Worm (Caenorhabditis elegans) whole organism, late embryonic: ENCODE results near the gene T04C10.3.

Experiments used
- C08G9.2 ChIP-seq: sonication (generic microtip); optimal IDR thresholded peaks from 2 replicates; lab custom pipeline; 2016; ENCODE audit warnings: mild to moderate bottlenecking, missing genetic modification characterization, moderate library complexity, missing compliant biosample characterization
- C38D4.7 ChIP-seq: fragments of 200-800 bp; sonication (Bioruptor generic); optimal IDR thresholded peaks from 2 replicates; lab custom pipeline; 2018; ENCODE audit warnings: mild to moderate bottlenecking, missing genetic modification characterization, moderate library complexity, missing compliant biosample characterization
- Y22D7AL.16 ChIP-seq: sonication (generic microtip); optimal IDR thresholded peaks from 2 replicates; lab custom pipeline; 2016; ENCODE audit warnings: missing genetic modification characterization, missing compliant biosample characterization
- ahr-1 ChIP-seq: sonication (generic microtip); optimal IDR thresholded peaks from 2 replicates; lab custom pipeline; 2016; ENCODE audit warnings: missing genetic modification characterization, missing compliant biosample characterization
- ama-1 ChIP-seq: fragments of 150-350 bp; optimal IDR thresholded peaks from 2 replicates; lab custom pipeline; 2014
- ceh-2 ChIP-seq: sonication (generic microtip); optimal IDR thresholded peaks from 2 replicates; lab custom pipeline; 2016; ENCODE audit warnings: missing genotype, missing genetic modification characterization, missing compliant biosample characterization
- ceh-30 ChIP-seq: fragments of 150-350 bp; optimal IDR thresholded peaks from 2 replicates; lab custom pipeline; 2014; ENCODE audit warnings: missing biosample characterization, missing genetic modification characterization
- ceh-31 ChIP-seq: sonication (generic microtip); optimal IDR thresholded peaks from 2 replicates; lab custom pipeline; 2016; ENCODE audit warnings: missing genetic modification characterization, missing compliant biosample characterization
- ceh-34 ChIP-seq: sonication (generic microtip); optimal IDR thresholded peaks from 2 replicates; lab custom pipeline; 2016; ENCODE audit warnings: mild to moderate bottlenecking, missing genetic modification characterization, missing compliant biosample characterization
- ceh-48 ChIP-seq: sonication (generic microtip); optimal IDR thresholded peaks from 2 replicates; lab custom pipeline; 2016; ENCODE audit warnings: missing genetic modification characterization, inconsistent platforms, missing compliant biosample characterization
- ceh-9 ChIP-seq: sonication (generic microtip); optimal IDR thresholded peaks from 2 replicates; lab custom pipeline; 2016; ENCODE audit warnings: mild to moderate bottlenecking, missing genetic modification characterization, inconsistent platforms, missing compliant biosample characterization
- che-1 ChIP-seq: sonication (generic microtip); optimal IDR thresholded peaks from 2 replicates; lab custom pipeline; 2016; ENCODE audit warnings: mild to moderate bottlenecking, missing genetic modification characterization, missing compliant biosample characterization
- dmd-4 ChIP-seq: sonication (generic microtip); optimal IDR thresholded peaks from 2 replicates; lab custom pipeline; 2016; ENCODE audit warnings: borderline replicate concordance, missing genetic modification characterization, missing compliant biosample characterization
- elt-2 ChIP-seq: sonication (generic microtip); optimal IDR thresholded peaks from 2 replicates; lab custom pipeline; 2016; ENCODE audit warnings: missing genetic modification reagents, missing genetic modification characterization, missing compliant biosample characterization
- elt-4 ChIP-seq: sonication (generic microtip); optimal IDR thresholded peaks from 2 replicates; lab custom pipeline; 2016; ENCODE audit warnings: missing genetic modification characterization, missing compliant biosample characterization
- ets-4 ChIP-seq: sonication (generic microtip); optimal IDR thresholded peaks from 2 replicates; lab custom pipeline; 2016; ENCODE audit warnings: missing genetic modification characterization, missing compliant biosample characterization
- fkh-10 ChIP-seq: fragments of 150-350 bp; optimal IDR thresholded peaks from 2 replicates; lab custom pipeline; 2014; ENCODE audit warnings: missing biosample characterization, missing genetic modification reagents, missing genetic modification characterization
- fkh-6 ChIP-seq: sonication (generic microtip); optimal IDR thresholded peaks from 2 replicates; lab custom pipeline; 2016; ENCODE audit warnings: missing genetic modification characterization, missing compliant biosample characterization
- gmeb-2 ChIP-seq: sonication (generic microtip); optimal IDR thresholded peaks from 2 replicates; lab custom pipeline; 2016; ENCODE audit warnings: missing genetic modification characterization, inconsistent platforms, missing compliant biosample characterization
- hlh-13 ChIP-seq: fragments of 200-800 bp; sonication (Bioruptor generic); optimal IDR thresholded peaks from 2 replicates; lab custom pipeline; 2018; ENCODE audit warnings: mild to moderate bottlenecking, missing genetic modification characterization, missing compliant biosample characterization
- hlh-15 ChIP-seq: sonication (generic microtip); optimal IDR thresholded peaks from 2 replicates; lab custom pipeline; 2016; ENCODE audit warnings: missing genetic modification characterization, missing compliant biosample characterization
- hlh-30 ChIP-seq: sonication (generic microtip); optimal IDR thresholded peaks from 2 replicates; lab custom pipeline; 2017; ENCODE audit warnings: antibody characterized with exemption, missing genetic modification characterization, missing compliant biosample characterization; ENCODE audit not compliant: insufficient read depth
- hlh-6 ChIP-seq: sonication (generic microtip); optimal IDR thresholded peaks from 2 replicates; lab custom pipeline; 2016; ENCODE audit warnings: missing genotype, missing genetic modification characterization, missing compliant biosample characterization
- hlh-8 ChIP-seq: sonication (generic microtip); optimal IDR thresholded peaks from 2 replicates; lab custom pipeline; 2016; ENCODE audit warnings: missing genotype, missing genetic modification characterization, missing compliant biosample characterization
- lim-6 ChIP-seq: sonication (generic microtip); optimal IDR thresholded peaks from 2 replicates; lab custom pipeline; 2016; ENCODE audit warnings: missing genetic modification characterization, missing compliant biosample characterization
- lin-11 ChIP-seq: fragments of 200-800 bp; sonication (Bioruptor generic); optimal IDR thresholded peaks from 2 replicates; lab custom pipeline; 2018; ENCODE audit warnings: mild to moderate bottlenecking, missing genetic modification characterization, missing compliant biosample characterization
- madf-2 ChIP-seq: sonication (generic microtip); optimal IDR thresholded peaks from 2 replicates; lab custom pipeline; 2017; ENCODE audit warnings: missing genetic modification characterization, missing compliant biosample characterization
- mec-3 ChIP-seq: sonication (generic microtip); optimal IDR thresholded peaks from 2 replicates; lab custom pipeline; 2016; ENCODE audit warnings: borderline replicate concordance, missing genetic modification characterization, missing compliant biosample characterization
- nfya-1 ChIP-seq: sonication (generic microtip); optimal IDR thresholded peaks from 2 replicates; lab custom pipeline; 2017; ENCODE audit warnings: missing genetic modification characterization, mild to moderate bottlenecking, missing compliant biosample characterization, antibody characterized with exemption, moderate library complexity
- nhr-232 ChIP-seq: sonication (generic microtip); optimal IDR thresholded peaks from 2 replicates; lab custom pipeline; 2016; ENCODE audit warnings: missing genetic modification characterization, missing compliant biosample characterization
- pag-3 ChIP-seq: sonication (generic microtip); optimal IDR thresholded peaks from 2 replicates; lab custom pipeline; 2016; ENCODE audit warnings: missing compliant biosample characterization, missing genetic modification characterization, borderline replicate concordance
- pat-9 ChIP-seq: fragments of 200-800 bp; sonication (Bioruptor generic); optimal IDR thresholded peaks from 2 replicates; lab custom pipeline; 2018; ENCODE audit warnings: mild to moderate bottlenecking, missing genetic modification characterization, moderate library complexity, missing compliant biosample characterization
- pha-4 ChIP-seq: fragments of 150-350 bp; optimal IDR thresholded peaks from 2 replicates; lab custom pipeline; 2018; ENCODE audit warnings: missing biosample characterization, missing genetic modification reagents, missing genetic modification characterization
- pros-1 ChIP-seq: fragments of 150-350 bp; optimal IDR thresholded peaks from 2 replicates; lab custom pipeline; 2014; ENCODE audit warnings: missing biosample characterization, missing genetic modification reagents, missing genetic modification characterization
- ref-2 ChIP-seq: sonication (generic microtip); optimal IDR thresholded peaks from 2 replicates; lab custom pipeline; 2016; ENCODE audit warnings: missing genetic modification characterization, missing compliant biosample characterization
- sdc-2 ChIP-seq: sonication (generic microtip); optimal IDR thresholded peaks from 2 replicates; lab custom pipeline; 2016; ENCODE audit warnings: missing genotype, missing genetic modification characterization, missing compliant biosample characterization
- sox-2 ChIP-seq: fragments of 200-800 bp; sonication (Bioruptor generic); IDR thresholded peaks from 2 replicates; pipeline ENCODE4 v1.3.6; 2022; ENCODE audit warnings: missing genetic modification reagents, missing genetic modification characterization, missing compliant biosample characterization
- sox-4 ChIP-seq: sonication (generic microtip); optimal IDR thresholded peaks from 2 replicates; lab custom pipeline; 2017; ENCODE audit warnings: mild to moderate bottlenecking, missing genetic modification characterization, inconsistent platforms, missing compliant biosample characterization
- tbx-2 ChIP-seq: sonication (generic microtip); optimal IDR thresholded peaks from 2 replicates; lab custom pipeline; 2016; ENCODE audit warnings: missing genetic modification characterization, missing compliant biosample characterization
- tbx-7 ChIP-seq: sonication (generic microtip); optimal IDR thresholded peaks from 2 replicates; lab custom pipeline; 2016; ENCODE audit warnings: missing genotype, missing genetic modification characterization, missing compliant biosample characterization
- unc-3 ChIP-seq, 2 experiments: fragments of 200-800 bp in 1 of 2; sonication (Bioruptor generic) in 1 of 2; sonication (generic microtip) in 1 of 2; conservative IDR thresholded peaks in 1 of 2; optimal IDR thresholded peaks in 1 of 2; 2 replicates each; pipeline versions ENCODE4 v1.3.6 to Lab custom; 2016 to 2022; ENCODE audit warnings: missing compliant biosample characterization in 2 of 2, missing genetic modification characterization in 2 of 2, missing genetic modification reagents in 1 of 2
- unc-55 ChIP-seq: sonication (generic microtip); optimal IDR thresholded peaks from 2 replicates; lab custom pipeline; 2017; ENCODE audit warnings: missing biosample characterization, missing genetic modification reagents, missing genetic modification characterization
- zip-5 ChIP-seq: sonication (generic microtip); optimal IDR thresholded peaks from 2 replicates; lab custom pipeline; 2016; ENCODE audit warnings: missing genetic modification characterization, missing compliant biosample characterization

The T04C10.3 gene

DNA sequence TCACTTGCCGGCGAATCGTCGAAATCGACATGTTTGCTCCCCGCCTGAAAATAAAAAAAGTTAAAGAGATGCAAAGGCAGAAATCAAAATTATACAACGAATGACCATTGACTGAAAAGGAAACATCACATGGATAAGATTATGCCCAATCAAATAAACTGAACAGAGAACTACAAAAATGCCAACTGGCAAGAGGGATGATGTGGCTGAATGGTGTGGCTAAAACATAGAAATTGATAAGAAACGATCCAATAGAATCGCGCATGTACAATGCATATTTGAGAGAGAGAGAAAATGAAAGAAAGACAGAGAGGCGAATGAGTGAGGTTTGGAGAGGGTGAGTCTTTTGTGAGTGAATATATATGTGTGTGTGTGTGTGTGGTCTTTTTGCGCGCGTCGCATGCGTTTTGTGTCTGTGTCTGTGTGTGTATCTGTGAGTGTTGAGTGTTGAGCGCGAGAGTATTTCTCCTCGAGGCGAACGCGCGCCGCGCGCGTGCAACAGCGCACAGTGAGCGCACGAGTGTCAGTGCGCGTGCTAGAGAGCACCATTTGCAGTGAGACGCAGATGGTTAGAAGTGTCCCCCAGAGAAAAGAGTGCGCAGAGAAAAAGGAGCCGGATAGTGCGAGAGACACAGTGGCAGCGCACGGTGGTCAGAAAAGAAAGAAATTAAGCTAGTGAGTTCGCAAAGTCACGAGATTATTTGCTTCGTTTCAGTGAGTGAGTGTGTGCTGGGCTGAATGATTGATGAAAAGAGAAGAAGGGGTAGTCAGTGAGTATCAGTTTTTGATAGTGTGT is 6.5 kb downstream of the T04C10.3 start, which contains the start of gene epn-1 (continued):
- TF ChIP-seq fkh-10 (GFP tag; lab: Kevin White, UChicago) (peak; percentile 8), elt-2 (tag; lab: Kevin White, UChicago) (peak; percentile 87), ama-1 (lab: Kevin White, UChicago) (peak; percentile 27), ref-2 (tag; lab: Kevin White, UChicago) (peak; percentile 94), ceh-34 (tag; lab: Kevin White, UChicago) (peak; percentile 96), nhr-232 (peak; percentile 41), hlh-30 (tag; lab: Kevin White, UChicago) (peak; percentile 99), unc-55 (peak; percentile 89), fkh-6 (peak; percentile 21), lin-11 (peak; percentile 11), pros-1 (tag; lab: Kevin White, UChicago) (peak; percentile 94), tbx-2 (tag; lab: Kevin White, UChicago) (peak; percentile 98), tbx-7 (tag; lab: Kevin White, UChicago) (peak; percentile 14), zip-5 (tag; lab: Kevin White, UChicago) (peak; percentile 16), sox-4 (peak; percentile 8), C08G9.2 (tag; lab: Kevin White, UChicago) (peak; percentile 76), hlh-8 (peak; percentile 50), dmd-4 (tag; lab: Kevin White, UChicago) (peak; percentile 64), elt-4 (tag; lab: Kevin White, UChicago) (no peak), sox-2 (GFP tag; lab: Robert Waterston, UW) (peak; percentile 22), hlh-13 (GFP tag; lab: Kevin White, UChicago) (no peak), pag-3 (peak; percentile 62), ceh-2 (tag; lab: Kevin White, UChicago) (peak; percentile 83), madf-2 (tag; lab: Kevin White, UChicago) (peak; percentile 81), C38D4.7 (no peak), hlh-6 (peak; percentile 59), ceh-31 (tag; lab: Kevin White, UChicago) (peak; percentile 96), gmeb-2 (tag; lab: Kevin White, UChicago) (no peak), ceh-9 (tag; lab: Kevin White, UChicago) (no peak), Y22D7AL.16 (tag; lab: Kevin White, UChicago) (peak; percentile 48), pat-9 (peak; percentile 52), ets-4 (tag; lab: Kevin White, UChicago) (peak; percentile 85), mec-3 (tag; lab: Kevin White, UChicago) (peak; percentile 47), ceh-48 (no peak), nfya-1 (tag; lab: Kevin White, UChicago) (peak; percentile 91)

DNA sequence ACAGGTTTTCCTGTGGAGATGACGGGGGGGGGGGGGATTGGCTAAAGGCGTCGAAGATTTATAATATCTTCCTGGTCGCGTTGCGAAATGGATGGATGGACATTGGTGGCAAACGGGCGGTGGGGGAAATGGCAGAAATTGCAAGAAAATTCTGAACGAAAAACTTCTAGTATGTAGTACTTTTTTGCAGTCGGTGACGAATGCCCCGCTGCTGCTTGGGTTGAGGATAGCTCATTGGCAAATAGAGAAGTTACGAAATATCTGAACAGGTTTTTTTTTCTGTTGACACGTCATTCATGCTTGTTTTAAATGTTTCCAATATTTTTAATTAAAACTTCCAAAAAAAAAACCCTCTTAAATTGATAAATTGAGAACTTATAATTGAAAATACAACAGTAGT is 7.3 kb downstream of the T04C10.3 start:
- TF ChIP-seq lim-6 (tag; lab: Kevin White, UChicago) = no peak
- TF ChIP-seq ceh-30 (tag; lab: Kevin White, UChicago) = no peak
- TF ChIP-seq ahr-1 (tag; lab: Kevin White, UChicago) = no peak
- no peak for TF ChIP-seq gmeb-2 (tag; lab: Kevin White, UChicago)
- no peak for TF ChIP-seq sdc-2 (tag; lab: Kevin White, UChicago)
- no peak for TF ChIP-seq hlh-15 (tag; lab: Kevin White, UChicago)
- no peak for TF ChIP-seq pha-4 (tag; lab: Kevin White, UChicago)
- no peak for TF ChIP-seq unc-55
- TF ChIP-seq unc-3 (GFP tag; conservative IDR thresholded peaks at IDR 0.05; lab: Robert Waterston, UW) = no peak
- TF ChIP-seq unc-3 (tag; optimal IDR thresholded peaks at IDR 0.05; lab: Kevin White, UChicago) = no peak
- no peak for TF ChIP-seq hlh-30 (tag; lab: Kevin White, UChicago)
- TF ChIP-seq che-1 (tag; lab: Kevin White, UChicago) = no peak
- TF ChIP-seq C38D4.7 = no peak
- TF ChIP-seq, all 69 proteins: peak for 0
